Worm (Caenorhabditis elegans) whole organism, L1 larva: ENCODE data around the gene flp-11.

Experiments used
- alr-1 ChIP-seq: fragments of 200-800 bp; sonication (Bioruptor generic); optimal IDR thresholded peaks from 2 replicates; lab custom pipeline; 2018; ENCODE audit warnings: borderline replicate concordance, mild to moderate bottlenecking, missing genetic modification characterization, missing compliant biosample characterization
- aly-2 ChIP-seq: fragments of 150-350 bp; optimal IDR thresholded peaks from 2 replicates; lab custom pipeline; 2014; ENCODE audit warnings: missing biosample characterization, missing genetic modification characterization
- blmp-1 ChIP-seq: fragments of 150-350 bp; optimal IDR thresholded peaks from 2 replicates; lab custom pipeline; 2014; ENCODE audit warnings: missing biosample characterization, missing genetic modification characterization
- ces-1 ChIP-seq: fragments of 150-350 bp; optimal IDR thresholded peaks from 2 replicates; lab custom pipeline; 2014; ENCODE audit warnings: missing biosample characterization, missing genetic modification reagents, missing genetic modification characterization
- fos-1 ChIP-seq: fragments of 150-350 bp; optimal IDR thresholded peaks from 2 replicates; lab custom pipeline; 2014; ENCODE audit warnings: missing biosample characterization, missing genetic modification characterization
- grh-1 ChIP-seq: fragments of 200-800 bp; sonication (Bioruptor generic); IDR thresholded peaks from 2 replicates; pipeline ENCODE4 v1.3.6; 2022; ENCODE audit warnings: missing genetic modification reagents, missing genetic modification characterization, missing compliant biosample characterization
- jun-1 ChIP-seq: fragments of 150-350 bp; optimal IDR thresholded peaks from 2 replicates; lab custom pipeline; 2014; ENCODE audit warnings: missing biosample characterization, missing genetic modification reagents, missing genetic modification characterization
- nhr-11 ChIP-seq: fragments of 150-350 bp; optimal IDR thresholded peaks from 2 replicates; lab custom pipeline; 2014; ENCODE audit warnings: missing biosample characterization, missing genetic modification characterization
- nhr-237 ChIP-seq: fragments of 150-350 bp; optimal IDR thresholded peaks from 2 replicates; lab custom pipeline; 2014; ENCODE audit warnings: missing biosample characterization, missing genetic modification characterization
- ztf-11 ChIP-seq, 2 experiments: sonication (generic microtip); optimal IDR thresholded peaks; 2 replicates each; lab custom pipeline; 2016 to 2017; ENCODE audit warnings: missing genetic modification characterization in 2 of 2, missing biosample characterization in 1 of 2, missing compliant biosample characterization in 1 of 2

- TF ChIP-seq jun-1 (tag; lab: Kevin White, UChicago), result no peak
- TF ChIP-seq grh-1 (GFP tag; lab: Robert Waterston, UW), result no peak
- TF ChIP-seq blmp-1 (tag; lab: Kevin White, UChicago), result no peak
- TF ChIP-seq nhr-237 (tag; lab: Kevin White, UChicago), result no peak
- no peak for TF ChIP-seq ces-1 (GFP tag; lab: Kevin White, UChicago)
- no peak for TF ChIP-seq ztf-11 (tag; optimal IDR thresholded peaks at IDR 0.05; lab: Kevin White, UChicago)
- TF ChIP-seq alr-1 (tag; lab: Kevin White, UChicago), result no peak
- no peak for TF ChIP-seq fos-1 (tag; lab: Kevin White, UChicago)
- no peak for TF ChIP-seq aly-2 (tag; lab: Kevin White, UChicago)
- no peak for TF ChIP-seq nhr-11
These were observed 49.5 kb upstream of the flp-11 start, which contains the start of gene acc-3 for ce11 chrX:4727388-4727787.
